Worm (Caenorhabditis elegans): ENCODE data around the gene F09F9.2.

The F09F9.2 gene

DNA sequence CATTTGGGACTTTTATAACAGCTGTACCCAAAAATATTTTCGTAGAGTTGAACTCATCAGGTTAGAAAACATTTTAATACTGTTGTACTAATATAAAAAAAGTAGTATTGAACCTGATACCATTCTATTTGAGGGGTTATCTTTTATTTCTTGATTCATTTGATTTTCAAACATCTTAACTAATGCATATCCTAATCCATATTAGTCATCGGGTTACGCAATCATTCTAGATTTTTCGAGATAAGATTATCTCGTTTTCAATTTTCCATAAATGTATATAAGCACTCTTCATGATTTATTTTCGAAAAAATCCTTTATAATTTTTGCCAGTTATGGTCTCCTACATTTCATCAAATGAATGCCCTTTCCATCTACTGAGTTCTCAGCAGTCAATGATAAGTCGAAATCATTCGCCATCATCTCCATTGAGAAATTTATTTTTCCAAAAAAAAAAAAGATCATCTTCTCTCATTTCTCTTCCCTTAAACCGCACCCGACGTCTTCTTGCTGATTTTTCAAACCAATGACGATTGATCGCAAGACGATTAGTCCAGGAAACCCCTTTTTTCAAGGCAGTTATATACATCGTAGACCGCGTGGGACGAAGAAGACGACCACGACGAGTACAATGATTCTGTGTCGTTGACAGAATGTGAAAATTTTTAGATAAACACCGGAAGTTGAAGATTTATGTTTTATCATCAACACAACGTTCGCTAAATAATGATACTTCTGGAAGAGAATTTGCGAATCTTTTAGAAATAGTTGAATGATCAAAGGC is 27.4 kb upstream of the F09F9.2 start:
- no peak for TF ChIP-seq fos-1 (tag; optimal IDR thresholded peaks at IDR 0.05)
- no peak for TF ChIP-seq pha-4 (tag; optimal IDR thresholded peaks at IDR 0.05)
- peak; percentile 68 for TF ChIP-seq nhr-43 (tag; optimal IDR thresholded peaks at IDR 0.05; ENCODE audit: poor library complexity, severe bottlenecking)
- no peak for TF ChIP-seq ceh-82 (tag; optimal IDR thresholded peaks at IDR 0.05)
- TF ChIP-seq ztf-11 (tag; optimal IDR thresholded peaks at IDR 0.05), result no peak
- TF ChIP-seq ceh-16 (tag; optimal IDR thresholded peaks at IDR 0.05), result no peak
- no peak for TF ChIP-seq ceh-28 (tag; optimal IDR thresholded peaks at IDR 0.05)
- TF ChIP-seq mdl-1 (tag; optimal IDR thresholded peaks at IDR 0.05), result no peak
- no peak for TF ChIP-seq ceh-9 (tag; optimal IDR thresholded peaks at IDR 0.05)
- no peak for TF ChIP-seq R02D3.7 (tag; optimal IDR thresholded peaks at IDR 0.05)
- peak; percentile 46 for TF ChIP-seq nhr-25 (tag; optimal IDR thresholded peaks at IDR 0.05)
- no peak for TF ChIP-seq nhr-28 (tag; optimal IDR thresholded peaks at IDR 0.05)
- no peak for TF ChIP-seq egl-27 (tag; optimal IDR thresholded peaks at IDR 0.05)
- TF ChIP-seq skn-1 (tag; optimal IDR thresholded peaks at IDR 0.05), result no peak
- TF ChIP-seq zag-1 (tag; optimal IDR thresholded peaks at IDR 0.05), result no peak
- no peak for TF ChIP-seq eor-1 (tag; optimal IDR thresholded peaks at IDR 0.05)
- TF ChIP-seq fkh-2 (tag; optimal IDR thresholded peaks at IDR 0.05), result no peak
- no peak for TF ChIP-seq ZK546.5 (tag; optimal IDR thresholded peaks at IDR 0.05)
- no peak for TF ChIP-seq aly-2 (tag; optimal IDR thresholded peaks at IDR 0.05)
- no peak for TF ChIP-seq nhr-237 (tag; optimal IDR thresholded peaks at IDR 0.05)
- peak; percentile 0 for TF ChIP-seq snpc-4 (tag; optimal IDR thresholded peaks at IDR 0.05)
- no peak for TF ChIP-seq daf-12 (tag; optimal IDR thresholded peaks at IDR 0.05)
- peak; percentile 54 for TF ChIP-seq ama-1 (optimal IDR thresholded peaks at IDR 0.05)
- peak; percentile 50 for TF ChIP-seq nhr-23 (tag; optimal IDR thresholded peaks at IDR 0.05)

DNA sequence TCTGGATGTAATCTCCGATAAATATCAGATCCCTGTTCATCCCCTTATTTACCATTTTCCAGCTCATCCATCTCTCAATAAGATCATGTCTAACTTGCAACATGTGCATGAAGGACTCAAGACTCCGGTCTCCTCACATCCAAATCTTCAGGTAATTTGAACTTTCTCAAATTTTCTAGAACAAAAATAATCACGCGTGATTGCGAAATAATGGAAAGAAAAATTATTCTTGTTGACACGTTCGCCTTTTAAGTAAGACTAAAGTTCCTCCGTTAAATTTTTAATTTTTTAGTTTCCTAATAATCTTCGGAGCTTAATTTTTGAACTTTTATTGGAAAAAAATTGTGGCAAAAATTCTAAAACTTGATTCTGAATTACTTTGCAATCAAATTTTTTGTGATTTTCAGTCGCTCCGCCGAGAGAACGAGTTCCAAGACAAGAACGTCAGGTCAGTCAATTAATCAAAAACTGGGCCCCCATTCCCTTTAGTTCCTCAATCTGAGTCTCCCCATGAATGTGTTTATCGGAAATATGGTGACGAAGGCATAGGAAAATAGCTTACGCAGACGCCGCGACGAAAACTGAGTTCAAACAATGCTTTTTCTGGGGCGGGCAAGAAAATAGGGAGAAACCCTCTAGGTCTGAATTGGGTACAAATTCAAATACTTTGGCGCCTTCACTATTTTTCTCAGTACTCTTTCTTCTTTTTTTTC is 26.4 kb upstream of the F09F9.2 start:
- TF ChIP-seq nhr-12 (tag; optimal IDR thresholded peaks at IDR 0.05) (no peak), zag-1 (tag; optimal IDR thresholded peaks at IDR 0.05) (no peak), elt-2 (tag; optimal IDR thresholded peaks at IDR 0.05) (peak; percentile 23), lin-39 (tag; optimal IDR thresholded peaks at IDR 0.05) (peak; percentile 66), elt-1 (tag; optimal IDR thresholded peaks at IDR 0.05) (no peak), nhr-43 (tag; optimal IDR thresholded peaks at IDR 0.05; ENCODE audit: poor library complexity, severe bottlenecking) (peak; percentile 65), ama-1 (optimal IDR thresholded peaks at IDR 0.05) (peak; percentile 30), elt-3 (tag; optimal IDR thresholded peaks at IDR 0.05) (peak in 2 of 3 experiments; percentile 32 to 68), nfya-1 (tag; optimal IDR thresholded peaks at IDR 0.05; ENCODE audit: insufficient read depth) (peak; percentile 51), mdl-1 (tag; optimal IDR thresholded peaks at IDR 0.05) (peak; percentile 29), hmg-11 (tag; optimal IDR thresholded peaks at IDR 0.05) (peak; percentile 19), egl-5 (tag; optimal IDR thresholded peaks at IDR 0.05) (peak; percentile 4), ceh-28 (tag; optimal IDR thresholded peaks at IDR 0.05) (peak; percentile 57), R02D3.7 (tag; optimal IDR thresholded peaks at IDR 0.05) (peak; percentile 9), unc-62 (GFP tag; optimal IDR thresholded peaks at IDR 0.05) (peak; percentile 33), nhr-23 (tag; optimal IDR thresholded peaks at IDR 0.05) (peak; percentile 41), lsy-12 (tag; optimal IDR thresholded peaks at IDR 0.05) (no peak), nhr-76 (tag; optimal IDR thresholded peaks at IDR 0.05) (no peak), jun-1 (tag; optimal IDR thresholded peaks at IDR 0.05) (peak; percentile 30)

DNA sequence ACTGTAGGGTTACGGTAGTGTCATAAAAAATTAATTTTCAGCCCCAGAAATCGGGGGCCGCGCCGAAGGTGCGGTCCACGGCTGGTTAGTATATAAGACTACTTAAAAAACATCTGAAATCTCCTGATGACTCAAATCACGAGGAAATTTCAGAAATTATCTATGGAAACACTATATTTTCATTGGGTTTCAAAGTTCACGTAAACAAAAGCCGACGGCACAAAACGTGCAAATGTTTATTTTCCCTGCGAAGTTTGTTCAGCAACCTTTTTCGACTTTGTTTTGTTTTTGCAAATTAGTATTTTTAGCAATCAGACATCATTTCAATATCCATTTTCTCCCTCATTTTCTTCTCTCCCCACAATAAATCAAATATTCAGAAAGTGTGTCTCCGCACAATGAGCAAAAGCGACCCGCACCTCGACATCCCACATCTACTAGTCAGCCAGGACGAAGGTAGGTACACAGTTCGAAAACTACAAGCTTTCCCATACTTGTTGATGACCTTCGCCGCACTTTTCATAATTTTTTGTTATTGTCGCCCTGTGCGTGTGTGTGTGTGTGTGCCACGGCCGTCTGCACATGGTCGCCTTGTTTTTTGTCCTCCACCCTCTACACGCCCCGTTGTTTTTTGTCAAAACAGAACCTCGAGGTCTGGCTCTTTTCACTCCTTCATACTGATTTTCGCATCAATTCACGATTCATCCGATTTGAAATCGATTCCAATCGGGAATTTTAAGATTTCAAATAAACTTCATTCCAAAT is 25.5 kb upstream of the F09F9.2 start:
- TF ChIP-seq unc-39 (tag; optimal IDR thresholded peaks at IDR 0.05), result no peak
- no peak for TF ChIP-seq pqm-1 (tag; optimal IDR thresholded peaks at IDR 0.05)
- no peak for TF ChIP-seq nhr-11 (tag; optimal IDR thresholded peaks at IDR 0.05)
- no peak for TF ChIP-seq ZK546.5 (tag; optimal IDR thresholded peaks at IDR 0.05)
- no peak for TF ChIP-seq ama-1 (optimal IDR thresholded peaks at IDR 0.05)
- no peak for TF ChIP-seq snpc-4 (tag; optimal IDR thresholded peaks at IDR 0.05)
- no peak for TF ChIP-seq nhr-43 (tag; optimal IDR thresholded peaks at IDR 0.05; ENCODE audit: poor library complexity, severe bottlenecking)
- no peak for TF ChIP-seq elt-3 (tag; optimal IDR thresholded peaks at IDR 0.05)
- no peak for TF ChIP-seq fkh-2 (tag; optimal IDR thresholded peaks at IDR 0.05)
